Worm (Caenorhabditis elegans) whole organism, L3 larva: ENCODE measurements around the gene mog-2.

Source experiments
- ama-1 ChIP-seq: fragments of 150-350 bp; optimal IDR thresholded peaks from 2 replicates; lab custom pipeline; 2018
- ceh-9 ChIP-seq: sonication (generic microtip); optimal IDR thresholded peaks from 2 replicates; lab custom pipeline; 2018; ENCODE audit warnings: missing biosample characterization, missing genetic modification characterization
- egl-27 ChIP-seq: sonication (generic microtip); optimal IDR thresholded peaks from 4 replicates; lab custom pipeline; 2017; ENCODE audit warnings: missing biosample characterization, missing genetic modification reagents, missing genetic modification characterization
- elt-2 ChIP-seq: sonication (generic microtip); optimal IDR thresholded peaks from 2 replicates; lab custom pipeline; 2016; ENCODE audit warnings: missing genetic modification reagents, mild to moderate bottlenecking, missing genetic modification characterization, missing compliant biosample characterization
- elt-3 ChIP-seq, 3 experiments: fragments of 150-350 bp in 1 of 3; sonication (generic microtip) in 2 of 3; optimal IDR thresholded peaks; 2 replicates in 2 of 3; 4 replicates in 1 of 3; lab custom pipeline; 2014 to 2017; ENCODE audit warnings: missing biosample characterization in 3 of 3, missing genetic modification characterization in 3 of 3
- fkh-2 ChIP-seq: fragments of 150-350 bp; optimal IDR thresholded peaks from 2 replicates; lab custom pipeline; 2014; ENCODE audit warnings: missing biosample characterization, missing genetic modification reagents, missing genetic modification characterization
- fos-1 ChIP-seq: fragments of 150-350 bp; optimal IDR thresholded peaks from 2 replicates; lab custom pipeline; 2014; ENCODE audit warnings: missing biosample characterization, missing genetic modification characterization
- nfya-1 ChIP-seq: sonication (generic microtip); optimal IDR thresholded peaks from 2 replicates; lab custom pipeline; 2017; ENCODE audit warnings: missing genetic modification characterization, mild to moderate bottlenecking, missing compliant biosample characterization, antibody characterized with exemption, moderate library complexity; ENCODE audit not compliant: insufficient read depth
- nhr-11 ChIP-seq: fragments of 150-350 bp; optimal IDR thresholded peaks from 2 replicates; lab custom pipeline; 2014; ENCODE audit warnings: missing biosample characterization, missing genetic modification characterization
- nhr-25 ChIP-seq: sonication (generic microtip); optimal IDR thresholded peaks from 2 replicates; lab custom pipeline; 2017; ENCODE audit warnings: missing biosample characterization, missing genetic modification characterization
- pha-4 ChIP-seq: fragments of 150-350 bp; optimal IDR thresholded peaks from 2 replicates; lab custom pipeline; 2014; ENCODE audit warnings: missing biosample characterization, missing genetic modification reagents, missing genetic modification characterization
- pqm-1 ChIP-seq: fragments of 150-350 bp; optimal IDR thresholded peaks from 2 replicates; lab custom pipeline; 2017; ENCODE audit warnings: missing biosample characterization, missing genetic modification characterization, inconsistent platforms
- snpc-4 ChIP-seq: fragments of 150-350 bp; optimal IDR thresholded peaks from 2 replicates; lab custom pipeline; 2014; ENCODE audit warnings: missing biosample characterization, missing genetic modification characterization
- ztf-11 ChIP-seq: fragments of 150-350 bp; optimal IDR thresholded peaks from 2 replicates; lab custom pipeline; 2014; ENCODE audit warnings: missing biosample characterization, missing genetic modification characterization

- TF ChIP-seq pqm-1, result no peak
- no peak for TF ChIP-seq ama-1 (lab: Kevin White, UChicago)
- TF ChIP-seq ztf-11 (tag; lab: Kevin White, UChicago), result no peak
- TF ChIP-seq ceh-9, result no peak
- no peak for TF ChIP-seq nhr-11
- no peak for TF ChIP-seq egl-27 (tag; lab: Kevin White, UChicago)
- TF ChIP-seq pha-4 (tag; lab: Kevin White, UChicago), result no peak
- TF ChIP-seq fos-1 (tag; lab: Kevin White, UChicago), result no peak
- no peak for TF ChIP-seq fkh-2 (tag; lab: Kevin White, UChicago)
- TF ChIP-seq nfya-1 (tag; lab: Kevin White, UChicago), result no peak
- no peak for TF ChIP-seq elt-2 (tag; lab: Kevin White, UChicago)
- TF ChIP-seq elt-3 (tag; optimal IDR thresholded peaks at IDR 0.05; lab: Kevin White, UChicago), result no peak
- TF ChIP-seq snpc-4 (tag; lab: Kevin White, UChicago), result no peak
- TF ChIP-seq nhr-25 (tag; lab: Kevin White, UChicago), result no peak
Observed at ce11 chrII:4328716-4329115, 4.6 kb downstream of the mog-2 start, which contains the start of gene H20J04.4.
